Fruit fly (Drosophila melanogaster) whole organism, embryonic: ENCODE results near the gene loqs.

ENCODE experiments used
- C15 ChIP-seq: fragments of 200-800 bp; sonication (Bioruptor generic); IDR thresholded peaks from 3 replicates; pipeline ENCODE4 v1.3.6; 2022; ENCODE audit warnings: missing biosample characterization, missing genetic modification characterization
- CG10209 ChIP-seq: fragments of 200-800 bp; sonication (Bioruptor generic); optimal IDR thresholded peaks from 3 replicates; lab custom pipeline; 2017; ENCODE audit warnings: missing biosample characterization, mild to moderate bottlenecking, missing genetic modification characterization, missing genetic modification reagents
- CG12104 ChIP-seq: fragments of 200-800 bp; sonication (Bioruptor generic); optimal IDR thresholded peaks from 3 replicates; lab custom pipeline; 2016; ENCODE audit warnings: missing biosample characterization, missing genetic modification characterization
- CG12155 ChIP-seq: fragments of 200-800 bp; sonication (Bioruptor generic); optimal IDR thresholded peaks from 3 replicates; lab custom pipeline; 2016; ENCODE audit warnings: missing biosample characterization, missing genetic modification characterization
- CG12391 ChIP-seq: fragments of 200-800 bp; sonication (Bioruptor generic); optimal IDR thresholded peaks from 3 replicates; lab custom pipeline; 2018; ENCODE audit warnings: missing biosample characterization, mild to moderate bottlenecking, missing genetic modification characterization, moderate library complexity
- CG13123 ChIP-seq: fragments of 200-800 bp; sonication (Bioruptor generic); optimal IDR thresholded peaks from 2 replicates; lab custom pipeline; 2016; ENCODE audit warnings: missing biosample characterization, missing genetic modification characterization
- CG1529 ChIP-seq: fragments of 200-800 bp; sonication (Bioruptor generic); optimal IDR thresholded peaks from 3 replicates; lab custom pipeline; 2018; ENCODE audit warnings: missing biosample characterization, missing genetic modification characterization
- CG15479 ChIP-seq: fragments of 200-800 bp; sonication (Bioruptor generic); optimal IDR thresholded peaks from 3 replicates; lab custom pipeline; 2019; ENCODE audit warnings: missing biosample characterization, mild to moderate bottlenecking, missing genetic modification characterization, moderate library complexity
- CG1647 ChIP-seq: fragments of 200-800 bp; sonication (Bioruptor generic); optimal IDR thresholded peaks from 3 replicates; lab custom pipeline; 2016; ENCODE audit warnings: missing biosample characterization, missing genetic modification characterization
- CG16813 ChIP-seq: fragments of 200-800 bp; sonication (Bioruptor generic); IDR thresholded peaks from 3 replicates; pipeline ENCODE4 v1.3.6; 2022; ENCODE audit warnings: missing biosample characterization, missing genetic modification characterization; ENCODE audit not compliant: partially characterized antibody
- CG17568 ChIP-seq: fragments of 200-800 bp; sonication (Bioruptor generic); optimal IDR thresholded peaks from 2 replicates; lab custom pipeline; 2018; ENCODE audit warnings: missing biosample characterization, mild to moderate bottlenecking, missing genetic modification characterization, moderate library complexity
- CG4282 ChIP-seq: fragments of 200-800 bp; sonication (Bioruptor generic); optimal IDR thresholded peaks from 2 replicates; lab custom pipeline; 2016; ENCODE audit warnings: missing biosample characterization, missing genetic modification characterization
- CG43689 ChIP-seq: fragments of 200-800 bp; sonication (Bioruptor generic); IDR thresholded peaks from 2 replicates; pipeline ENCODE4 v1.3.6; 2022; ENCODE audit warnings: missing biosample characterization, missing genetic modification characterization
- CG4424 ChIP-seq: fragments of 200-800 bp; sonication (Bioruptor generic); optimal IDR thresholded peaks from 3 replicates; lab custom pipeline; 2016; ENCODE audit warnings: missing biosample characterization, missing genetic modification characterization
- CG7786 ChIP-seq: fragments of 200-800 bp; sonication (Bioruptor generic); optimal IDR thresholded peaks from 2 replicates; lab custom pipeline; 2016; ENCODE audit warnings: missing biosample characterization, missing genetic modification characterization
- CG9215 ChIP-seq: fragments of 200-800 bp; sonication (Bioruptor generic); IDR thresholded peaks from 2 replicates; pipeline ENCODE4 v1.3.6; 2022; ENCODE audit warnings: missing biosample characterization, missing genetic modification characterization
- CG9437 ChIP-seq: fragments of 200-800 bp; sonication (Bioruptor generic); optimal IDR thresholded peaks from 2 replicates; lab custom pipeline; 2018; ENCODE audit warnings: missing biosample characterization, mild to moderate bottlenecking, missing genetic modification characterization
- Chrac-16 ChIP-seq: fragments of 200-800 bp; sonication (Bioruptor generic); optimal IDR thresholded peaks from 3 replicates; lab custom pipeline; 2016; ENCODE audit warnings: missing biosample characterization, missing genetic modification characterization
- D19B ChIP-seq: fragments of 200-800 bp; sonication (Bioruptor generic); optimal IDR thresholded peaks from 2 replicates; lab custom pipeline; 2017; ENCODE audit warnings: missing biosample characterization, mild to moderate bottlenecking, missing genetic modification characterization
- Dad ChIP-seq: fragments of 200-800 bp; sonication (Bioruptor generic); optimal IDR thresholded peaks from 3 replicates; lab custom pipeline; 2016; ENCODE audit warnings: missing biosample characterization, missing genetic modification characterization
- Dek ChIP-seq: fragments of 200-800 bp; sonication (Bioruptor generic); optimal IDR thresholded peaks from 3 replicates; lab custom pipeline; 2019; ENCODE audit warnings: missing biosample characterization, mild to moderate bottlenecking, missing genetic modification characterization, moderate library complexity
- HLH4C ChIP-seq: fragments of 200-800 bp; sonication (Bioruptor generic); IDR thresholded peaks from 3 replicates; pipeline ENCODE4 v1.3.6; 2022; ENCODE audit warnings: missing biosample characterization, missing genetic modification characterization; ENCODE audit not compliant: partially characterized antibody
- HmgZ ChIP-seq: fragments of 200-800 bp; sonication (Bioruptor generic); optimal IDR thresholded peaks from 2 replicates; lab custom pipeline; 2018; ENCODE audit warnings: missing biosample characterization, mild to moderate bottlenecking, missing genetic modification characterization
- Hr78 ChIP-seq, 2 experiments: fragments of 200-800 bp in 1 of 2; fragments of >200 bp in 1 of 2; sonication (Bioruptor generic) in 1 of 2; optimal IDR thresholded peaks; 2 replicates each; lab custom pipeline; 2017 to 2019; ENCODE audit warnings: missing biosample characterization in 2 of 2, missing genetic modification characterization in 2 of 2, mild to moderate bottlenecking in 1 of 2, moderate library complexity in 1 of 2
- MESR4 ChIP-seq: fragments of 200-800 bp; sonication (Bioruptor generic); optimal IDR thresholded peaks from 2 replicates; lab custom pipeline; 2018; ENCODE audit warnings: missing biosample characterization, mild to moderate bottlenecking, missing genetic modification characterization, moderate library complexity
- Pdp1 ChIP-seq, 2 experiments: fragments of 200-800 bp; sonication (Bioruptor generic); optimal IDR thresholded peaks; 3 replicates each; lab custom pipeline; 2016; ENCODE audit warnings: missing biosample characterization in 2 of 2, missing genetic modification characterization in 2 of 2, mild to moderate bottlenecking in 1 of 2, moderate library complexity in 1 of 2
- Scr ChIP-seq: fragments of 200-800 bp; sonication (Bioruptor generic); IDR thresholded peaks from 2 replicates; pipeline ENCODE4 v1.3.6; 2022; ENCODE audit warnings: missing biosample characterization, missing genetic modification characterization; ENCODE audit not compliant: partially characterized antibody
- ac ChIP-seq: fragments of 200-800 bp; sonication (Bioruptor generic); optimal IDR thresholded peaks from 3 replicates; lab custom pipeline; 2017; ENCODE audit warnings: missing biosample characterization, mild to moderate bottlenecking, missing genetic modification characterization
- bsh ChIP-seq, 2 experiments: fragments of 200-800 bp; sonication (Bioruptor generic); optimal IDR thresholded peaks; 2 replicates each; lab custom pipeline; 2017 to 2018; ENCODE audit warnings: mild to moderate bottlenecking in 2 of 2, missing biosample characterization in 2 of 2, missing genetic modification characterization in 2 of 2, moderate library complexity in 1 of 2
- chm ChIP-seq: fragments of 200-800 bp; sonication (Bioruptor generic); IDR thresholded peaks from 2 replicates; pipeline ENCODE4 v1.3.6; 2022; ENCODE audit warnings: missing biosample characterization, missing genetic modification characterization
- disco-r ChIP-seq: fragments of 200-800 bp; sonication (Bioruptor generic); optimal IDR thresholded peaks from 2 replicates; lab custom pipeline; 2016; ENCODE audit warnings: missing biosample characterization, missing genetic modification characterization
- dmrt99B ChIP-seq: fragments of 200-800 bp; sonication (Bioruptor generic); optimal IDR thresholded peaks from 2 replicates; lab custom pipeline; 2018; ENCODE audit warnings: missing biosample characterization, mild to moderate bottlenecking, missing genetic modification characterization, moderate library complexity
- emc ChIP-seq: fragments of 200-800 bp; sonication (Bioruptor generic); optimal IDR thresholded peaks from 2 replicates; lab custom pipeline; 2016; ENCODE audit warnings: missing biosample characterization, missing genetic modification characterization
- ewg ChIP-seq: fragments of 200-800 bp; sonication (Bioruptor generic); optimal IDR thresholded peaks from 3 replicates; lab custom pipeline; 2017; ENCODE audit warnings: mild to moderate bottlenecking, missing biosample characterization, missing genetic modification reagents, missing genetic modification characterization
- fd102C ChIP-seq: fragments of 200-800 bp; sonication (Bioruptor generic); optimal IDR thresholded peaks from 2 replicates; lab custom pipeline; 2018; ENCODE audit warnings: missing biosample characterization, mild to moderate bottlenecking, missing genetic modification characterization, moderate library complexity
- fru ChIP-seq: fragments of >200 bp; optimal IDR thresholded peaks from 2 replicates; lab custom pipeline; 2017
- grn ChIP-seq: fragments of 200-800 bp; sonication (Bioruptor generic); optimal IDR thresholded peaks from 3 replicates; lab custom pipeline; 2017; ENCODE audit warnings: missing biosample characterization, missing genetic modification characterization
- gt ChIP-seq: fragments of 200-800 bp; sonication (Bioruptor generic); IDR thresholded peaks from 2 replicates; pipeline ENCODE4 v1.3.6; 2022; ENCODE audit warnings: missing biosample characterization, missing genetic modification characterization
- jing ChIP-seq: fragments of 200-800 bp; sonication (Bioruptor generic); optimal IDR thresholded peaks from 2 replicates; lab custom pipeline; 2018; ENCODE audit warnings: missing biosample characterization, mild to moderate bottlenecking, missing genetic modification characterization
- kay ChIP-seq: fragments of 200-800 bp; sonication (Bioruptor generic); optimal IDR thresholded peaks from 2 replicates; lab custom pipeline; 2016; ENCODE audit warnings: missing biosample characterization, missing genetic modification characterization
- ken ChIP-seq: fragments of 200-800 bp; sonication (Bioruptor generic); IDR thresholded peaks from 3 replicates; pipeline ENCODE4 v1.3.6; 2022; ENCODE audit warnings: missing biosample characterization, missing genetic modification characterization
- knrl ChIP-seq: fragments of 200-800 bp; sonication (Bioruptor generic); IDR thresholded peaks from 3 replicates; pipeline ENCODE4 v1.3.6; 2022; ENCODE audit warnings: missing biosample characterization, missing genetic modification characterization; ENCODE audit not compliant: partially characterized antibody
- lmd ChIP-seq: fragments of 200-800 bp; sonication (Bioruptor generic); IDR thresholded peaks from 2 replicates; pipeline ENCODE4 v1.3.6; 2022; ENCODE audit warnings: missing biosample characterization, missing genetic modification characterization
- mirr ChIP-seq: fragments of 200-800 bp; sonication (Bioruptor generic); optimal IDR thresholded peaks from 3 replicates; lab custom pipeline; 2018; ENCODE audit warnings: missing biosample characterization, mild to moderate bottlenecking, missing genetic modification characterization
- nmo ChIP-seq: fragments of 200-800 bp; sonication (Bioruptor generic); optimal IDR thresholded peaks from 2 replicates; lab custom pipeline; 2018; ENCODE audit warnings: missing biosample characterization, mild to moderate bottlenecking, missing genetic modification characterization, moderate library complexity
- sc ChIP-seq, 3 experiments: fragments of >200 bp in 2 of 3; fragments of 200-800 bp in 1 of 3; sonication (Bioruptor generic) in 1 of 3; optimal IDR thresholded peaks; 2 replicates in 2 of 3; 3 replicates in 1 of 3; lab custom pipeline; 2017; ENCODE audit warnings: mild to moderate bottlenecking in 1 of 3, missing biosample characterization in 1 of 3, missing genetic modification characterization in 1 of 3, missing genetic modification reagents in 1 of 3
- sens ChIP-seq: fragments of 200-800 bp; sonication (Bioruptor generic); peaks from one replicate; lab custom pipeline; 2016; ENCODE audit warnings: missing biosample characterization, missing genetic modification characterization
- stc ChIP-seq: fragments of 200-800 bp; sonication (Bioruptor generic); IDR thresholded peaks from 2 replicates; pipeline ENCODE4 v1.3.6; 2022; ENCODE audit warnings: missing biosample characterization, missing genetic modification characterization
- tx ChIP-seq: fragments of 200-800 bp; sonication (Bioruptor generic); optimal IDR thresholded peaks from 2 replicates; lab custom pipeline; 2016; ENCODE audit warnings: missing biosample characterization, missing genetic modification characterization
- vfl ChIP-seq: fragments of 200-800 bp; sonication (Bioruptor generic); optimal IDR thresholded peaks from 2 replicates; lab custom pipeline; 2016; ENCODE audit warnings: missing biosample characterization, missing genetic modification characterization

loqs gene

dm6 chr2L:13398614-13399161 lies 16.2 kb downstream of the loqs start, which contains the start of the genes CG10859 and CG7110 (continued):
- TF ChIP-seq Dad (GFP tag; lab: Kevin White, UChicago) = no peak
- no peak for TF ChIP-seq CG15479 (GFP tag; lab: Kevin White, UChicago)
- TF ChIP-seq CG10209 = peak; percentile 41
- no peak for TF ChIP-seq CG4282
- TF ChIP-seq CG1647 (GFP tag; lab: Kevin White, UChicago) = no peak
- TF ChIP-seq vfl (GFP tag; lab: Kevin White, UChicago) = no peak
- TF ChIP-seq fd102C (GFP tag; lab: Kevin White, UChicago) = peak; percentile 7
- TF ChIP-seq disco-r = no peak
- TF ChIP-seq Hr78 (GFP tag; optimal IDR thresholded peaks at IDR 0.05; lab: Kevin White, UChicago) = no peak
- TF ChIP-seq ac (GFP tag; lab: Kevin White, UChicago) = no peak
- TF ChIP-seq Chrac-16 = no peak
- peak; percentile 65; the same call in 1 of the 2 replicates for TF ChIP-seq chm (GFP tag; lab: Robert Waterston, UW)
- no peak for TF ChIP-seq CG16813 (GFP tag; lab: Robert Waterston, UW)
- TF ChIP-seq kay (GFP tag; lab: Kevin White, UChicago) = no peak
- TF ChIP-seq nmo (GFP tag; lab: Kevin White, UChicago) = peak; percentile 51
- TF ChIP-seq sc (optimal IDR thresholded peaks at IDR 0.05; lab: Kevin White, UChicago) = no peak
- TF ChIP-seq sc (GFP tag; optimal IDR thresholded peaks at IDR 0.05; lab: Kevin White, UChicago) = peak; percentile 7
- TF ChIP-seq D19B = no peak
- TF ChIP-seq CG4424 (GFP tag; lab: Kevin White, UChicago) = no peak
- peak in 1 of 2 experiments; percentile 27 for TF ChIP-seq Pdp1 (GFP tag; optimal IDR thresholded peaks at IDR 0.05; lab: Kevin White, UChicago)
- TF ChIP-seq CG12391 (tag; lab: Kevin White, UChicago) = peak; percentile 55
- peak; percentile 46 for TF ChIP-seq HmgZ (tag; lab: Kevin White, UChicago)
- no peak for TF ChIP-seq gt
- TF ChIP-seq jing = no peak
- TF ChIP-seq lmd (GFP tag; lab: Robert Waterston, UW) = no peak
- TF ChIP-seq CG13123 (GFP tag; lab: Kevin White, UChicago) = no peak
- TF ChIP-seq tx (GFP tag; lab: Kevin White, UChicago) = no peak
- peak; percentile 55 for TF ChIP-seq mirr (GFP tag; lab: Kevin White, UChicago)
- no peak for TF ChIP-seq CG9437 (GFP tag; lab: Kevin White, UChicago)
- TF ChIP-seq stc (GFP tag; lab: Robert Waterston, UW) = no peak
- TF ChIP-seq bsh (GFP tag; optimal IDR thresholded peaks at IDR 0.05; lab: Kevin White, UChicago) = peak in 1 of 2 experiments; percentile 25
- peak; percentile 51 for TF ChIP-seq CG17568 (GFP tag; lab: Kevin White, UChicago)
- no peak for TF ChIP-seq grn (GFP tag; lab: Kevin White, UChicago)
- TF ChIP-seq CG12104 (GFP tag; lab: Kevin White, UChicago) = peak; percentile 41
- no peak for TF ChIP-seq HLH4C
- TF ChIP-seq MESR4 = peak; percentile 46
- TF ChIP-seq CG9215 (GFP tag; lab: Robert Waterston, UW) = no peak
- TF ChIP-seq sens (GFP tag; lab: Kevin White, UChicago) = peak; percentile 21
- peak; percentile 3 for TF ChIP-seq CG1529 (GFP tag; lab: Kevin White, UChicago)
- peak; percentile 29 for TF ChIP-seq ewg (GFP tag; lab: Kevin White, UChicago)
- no peak for TF ChIP-seq emc (GFP tag; lab: Kevin White, UChicago)
- no peak for TF ChIP-seq CG7786 (GFP tag; lab: Kevin White, UChicago)
- TF ChIP-seq CG43689 = no peak
- no peak for TF ChIP-seq CG12155 (GFP tag; lab: Kevin White, UChicago)
- TF ChIP-seq dmrt99B (tag; lab: Kevin White, UChicago) = peak; percentile 38
- TF ChIP-seq fru (lab: Kevin White, UChicago) = no peak
- TF ChIP-seq C15 (GFP tag; lab: Robert Waterston, UW) = no peak
- no peak for TF ChIP-seq Dek (tag; lab: Kevin White, UChicago)
- TF ChIP-seq Scr (GFP tag; lab: Robert Waterston, UW) = no peak
- TF ChIP-seq ken (GFP tag; lab: Robert Waterston, UW) = no peak
- TF ChIP-seq knrl = no peak
